Fruit fly (Drosophila melanogaster): ENCODE data around the gene Gnpnat.

The Gnpnat gene

dm6 chr3R:29717519-29717918 lies 20.6 kb upstream of the Gnpnat start (continued):
- TF ChIP-seq slp2 (GFP tag; optimal IDR thresholded peaks at IDR 0.05) (no peak), grau (tag; optimal IDR thresholded peaks at IDR 0.05) (peak; percentile 34), vvl (GFP tag; IDR thresholded peaks at IDR 0.05) (peak; percentile 51), unpg (GFP tag; optimal IDR thresholded peaks at IDR 0.05) (peak; percentile 64), row (GFP tag; IDR thresholded peaks at IDR 0.05) (peak; percentile 47), ttk (GFP tag; IDR thresholded peaks at IDR 0.05) (peak; percentile 64), CG9817 (tag; optimal IDR thresholded peaks at IDR 0.05) (peak; percentile 4), hth (optimal IDR thresholded peaks at IDR 0.05) (no peak), lbe (GFP tag; optimal IDR thresholded peaks at IDR 0.05) (no peak), esg (GFP tag; conservative IDR thresholded peaks at IDR 0.05) (peak; percentile 43), CG18262 (tag; optimal IDR thresholded peaks at IDR 0.05) (peak; percentile 5), CG15269 (tag; optimal IDR thresholded peaks at IDR 0.05) (peak; percentile 22), bsh (GFP tag; optimal IDR thresholded peaks at IDR 0.05) (peak in 1 of 2 experiments; percentile 47), CG1024 (GFP tag; IDR thresholded peaks at IDR 0.05) (peak; percentile 41; the same call in 1 of the 2 replicates), Hr51 (GFP tag; optimal IDR thresholded peaks at IDR 0.05) (peak in 1 of 2 experiments; percentile 36), gsb-n (tag; optimal IDR thresholded peaks at IDR 0.05) (peak; percentile 16), croc (GFP tag; conservative IDR thresholded peaks at IDR 0.05) (peak; percentile 21; the same call in 1 of the 3 replicates), H15 (GFP tag; IDR thresholded peaks at IDR 0.05) (0 out of 3 replicates have a peak, but pooled peaks have one; percentile 16), ftz-f1 (GFP tag; optimal IDR thresholded peaks at IDR 0.05) (no peak), HLH54F (GFP tag; optimal IDR thresholded peaks at IDR 0.05) (no peak), CG4404 (GFP tag; IDR thresholded peaks at IDR 0.05) (no peak), CG2712 (tag; optimal IDR thresholded peaks at IDR 0.05) (peak; percentile 38), CG14667 (GFP tag; IDR thresholded peaks at IDR 0.05) (0 out of 2 replicates have a peak, but pooled peaks have one; percentile 39), CG9797 (GFP tag; optimal IDR thresholded peaks at IDR 0.05) (no peak), CG14710 (tag; optimal IDR thresholded peaks at IDR 0.05) (no peak), CG1603 (tag; optimal IDR thresholded peaks at IDR 0.05) (peak; percentile 59), CG10366 (GFP tag; IDR thresholded peaks at IDR 0.05) (peak; percentile 33; the same call in 1 of the 2 replicates), CG17359 (tag; optimal IDR thresholded peaks at IDR 0.05) (peak; percentile 55), prd (optimal IDR thresholded peaks at IDR 0.05) (no peak), prd (GFP tag; IDR thresholded peaks at IDR 0.05) (peak; percentile 31; the same call in 1 of the 3 replicates), CG2678 (tag; optimal IDR thresholded peaks at IDR 0.05) (peak; percentile 13), ara (GFP tag; IDR thresholded peaks at IDR 0.05) (peak; percentile 23; the same call in 1 of the 2 replicates), CG10654 (GFP tag; optimal IDR thresholded peaks at IDR 0.05) (peak; percentile 11), sens (GFP tag) (peak; percentile 69), CG3995 (GFP tag; optimal IDR thresholded peaks at IDR 0.05) (peak; percentile 4), dmrt99B (tag; optimal IDR thresholded peaks at IDR 0.05) (peak; percentile 74), H2.0 (GFP tag; IDR thresholded peaks at IDR 0.05) (peak; percentile 42; the same call in 1 of the 2 replicates), ATbp (GFP tag; optimal IDR thresholded peaks at IDR 0.05) (peak; percentile 63), lmd (GFP tag; IDR thresholded peaks at IDR 0.05) (peak; percentile 38; the same call in 1 of the 2 replicates), maf-S (GFP tag; optimal IDR thresholded peaks at IDR 0.05) (peak; percentile 4), gce (GFP tag; IDR thresholded peaks at IDR 0.05) (0 out of 3 replicates have a peak, but pooled peaks have one; percentile 25), hkb (optimal IDR thresholded peaks at IDR 0.05) (no peak), hkb (GFP tag; IDR thresholded peaks at IDR 0.05) (peak; percentile 35; the same call in 1 of the 2 replicates), Ptx1 (GFP tag; IDR thresholded peaks at IDR 0.05) (peak; percentile 44), Med (GFP tag) (peak; percentile 83), Ets65A (GFP tag) (peak; percentile 14), CG6791 (GFP tag; IDR thresholded peaks at IDR 0.05; ENCODE audit: partially characterized antibody) (no peak), ci (GFP tag; IDR thresholded peaks at IDR 0.05) (peak; percentile 75), Pdp1 (GFP tag; optimal IDR thresholded peaks at IDR 0.05) (peak in 1 of 2 experiments; percentile 17), pan (optimal IDR thresholded peaks at IDR 0.05) (no peak), pan (GFP tag; optimal IDR thresholded peaks at IDR 0.05 in 1 of 2, IDR thresholded peaks at IDR 0.05 in 1 of 2) (peak in 1 of 2 experiments; percentile 25)
